Worm (Caenorhabditis elegans): ENCODE results near the gene Y41D4A.1.

ce11 chrIV:1814764-1815518 is 43.0 kb downstream of the Y41D4A.1 start, which contains the start of gene snn-1:
- TF ChIP-seq gmeb-1 (tag; optimal IDR thresholded peaks at IDR 0.05) (no peak), mdl-1 (tag; optimal IDR thresholded peaks at IDR 0.05) (no peak), ZK546.5 (tag; optimal IDR thresholded peaks at IDR 0.05) (no peak), nhr-237 (tag; optimal IDR thresholded peaks at IDR 0.05) (no peak), nhr-77 (tag; optimal IDR thresholded peaks at IDR 0.05) (no peak), skn-1 (tag; optimal IDR thresholded peaks at IDR 0.05) (no peak), ztf-11 (tag; optimal IDR thresholded peaks at IDR 0.05) (no peak), nhr-6 (tag; optimal IDR thresholded peaks at IDR 0.05) (no peak), lin-11 (tag; optimal IDR thresholded peaks at IDR 0.05) (no peak), ama-1 (optimal IDR thresholded peaks at IDR 0.05) (no peak), lin-39 (tag; optimal IDR thresholded peaks at IDR 0.05) (no peak)

Measured in whole organism, L2 larva.